Fruit fly (Drosophila melanogaster) whole organism, embryonic: ENCODE data around the gene Trl.

Experiments used
- Asciz ChIP-seq: fragments of 200-800 bp; sonication (Bioruptor generic); optimal IDR thresholded peaks from 2 replicates; lab custom pipeline; 2017; ENCODE audit warnings: missing biosample characterization, mild to moderate bottlenecking, missing genetic modification characterization, missing genetic modification reagents
- Atf3 ChIP-seq: fragments of 200-800 bp; sonication (Bioruptor generic); optimal IDR thresholded peaks from 3 replicates; lab custom pipeline; 2016; ENCODE audit warnings: missing biosample characterization, missing genetic modification characterization
- Awh ChIP-seq: fragments of 200-800 bp; sonication (Bioruptor generic); IDR thresholded peaks from 2 replicates; pipeline ENCODE4, ENCODE4 v1.3.6; 2022; ENCODE audit warnings: missing biosample characterization, missing genetic modification characterization
- CG10274 ChIP-seq: fragments of 200-800 bp; sonication (Bioruptor generic); optimal IDR thresholded peaks from 3 replicates; lab custom pipeline; 2017; ENCODE audit warnings: missing biosample characterization, mild to moderate bottlenecking, missing genetic modification characterization
- CG10462 ChIP-seq: fragments of 200-800 bp; sonication (Bioruptor generic); optimal IDR thresholded peaks from 2 replicates; lab custom pipeline; 2016; ENCODE audit warnings: missing biosample characterization, missing genetic modification characterization
- CG12236 ChIP-seq: fragments of 200-800 bp; sonication (Bioruptor generic); optimal IDR thresholded peaks from 2 replicates; lab custom pipeline; 2016; ENCODE audit warnings: missing biosample characterization, missing genetic modification characterization
- CG12744 ChIP-seq: fragments of 200-800 bp; sonication (Bioruptor generic); optimal IDR thresholded peaks from 2 replicates; lab custom pipeline; 2016; ENCODE audit warnings: missing biosample characterization, missing genetic modification characterization
- CG15011 ChIP-seq: fragments of 200-800 bp; sonication (Bioruptor generic); optimal IDR thresholded peaks from 3 replicates; lab custom pipeline; 2018; ENCODE audit warnings: missing biosample characterization, mild to moderate bottlenecking, missing genetic modification characterization
- CG15073 ChIP-seq: fragments of 200-800 bp; sonication (Bioruptor generic); optimal IDR thresholded peaks from 2 replicates; lab custom pipeline; 2016; ENCODE audit warnings: missing biosample characterization, missing genetic modification characterization
- CG1603 ChIP-seq: fragments of 200-800 bp; sonication (Bioruptor generic); optimal IDR thresholded peaks from 2 replicates; lab custom pipeline; 2019; ENCODE audit warnings: missing biosample characterization, mild to moderate bottlenecking, missing genetic modification characterization, moderate library complexity
- CG17359 ChIP-seq: fragments of 200-800 bp; sonication (Bioruptor generic); optimal IDR thresholded peaks from 3 replicates; lab custom pipeline; 2018; ENCODE audit warnings: missing biosample characterization, mild to moderate bottlenecking, missing genetic modification characterization, moderate library complexity
- CG17912 ChIP-seq: fragments of 200-800 bp; sonication (Bioruptor generic); optimal IDR thresholded peaks from 2 replicates; lab custom pipeline; 2018; ENCODE audit warnings: missing biosample characterization, mild to moderate bottlenecking, missing genetic modification characterization
- CG30020 ChIP-seq: fragments of 200-800 bp; optimal IDR thresholded peaks from 2 replicates; lab custom pipeline; 2019; ENCODE audit warnings: missing biosample characterization, mild to moderate bottlenecking, missing genetic modification characterization, moderate library complexity
- CG3281 ChIP-seq: fragments of 200-800 bp; sonication (Bioruptor generic); optimal IDR thresholded peaks from 3 replicates; lab custom pipeline; 2017; ENCODE audit warnings: missing biosample characterization, mild to moderate bottlenecking, missing genetic modification characterization
- CG42726 ChIP-seq: fragments of 200-800 bp; sonication (Bioruptor generic); IDR thresholded peaks from 2 replicates; pipeline ENCODE4 v1.3.6; 2022; ENCODE audit warnings: missing biosample characterization, missing genetic modification characterization; ENCODE audit not compliant: partially characterized antibody
- CG4404 ChIP-seq: fragments of 200-800 bp; sonication (Bioruptor generic); IDR thresholded peaks from 2 replicates; pipeline ENCODE4 v1.3.6; 2022; ENCODE audit warnings: missing biosample characterization, missing genetic modification characterization
- CG4854 ChIP-seq: fragments of 200-800 bp; sonication (Bioruptor generic); optimal IDR thresholded peaks from 2 replicates; lab custom pipeline; 2016; ENCODE audit warnings: missing biosample characterization, missing genetic modification characterization, inconsistent platforms
- Dbx ChIP-seq: fragments of 200-800 bp; sonication (Bioruptor generic); IDR thresholded peaks from 3 replicates; pipeline ENCODE4 v1.3.6; 2022; ENCODE audit warnings: missing biosample characterization, missing genetic modification characterization
- Dek ChIP-seq: fragments of 200-800 bp; sonication (Bioruptor generic); optimal IDR thresholded peaks from 3 replicates; lab custom pipeline; 2019; ENCODE audit warnings: missing biosample characterization, mild to moderate bottlenecking, missing genetic modification characterization, moderate library complexity
- Doc2 ChIP-seq: fragments of 200-800 bp; sonication (Bioruptor generic); IDR thresholded peaks from 2 replicates; pipeline ENCODE4 v1.3.6; 2022; ENCODE audit warnings: missing biosample characterization, missing genetic modification characterization
- Ets97D ChIP-seq: fragments of 200-800 bp; sonication (Bioruptor generic); optimal IDR thresholded peaks from 3 replicates; lab custom pipeline; 2016; ENCODE audit warnings: missing biosample characterization, missing genetic modification characterization
- Fer2 ChIP-seq: fragments of 200-800 bp; sonication (Bioruptor generic); optimal IDR thresholded peaks from 2 replicates; lab custom pipeline; 2018; ENCODE audit warnings: missing biosample characterization, mild to moderate bottlenecking, missing genetic modification characterization, moderate library complexity
- Gug ChIP-seq: fragments of 200-800 bp; sonication (Bioruptor generic); IDR thresholded peaks from 4 replicates; pipeline ENCODE4 v1.3.6; 2022; ENCODE audit warnings: missing biosample characterization, missing genetic modification characterization
- Hmx ChIP-seq: fragments of 200-800 bp; sonication (Bioruptor generic); optimal IDR thresholded peaks from 2 replicates; lab custom pipeline; 2016; ENCODE audit warnings: missing biosample characterization, missing genetic modification characterization
- Lpt ChIP-seq: fragments of >200 bp; optimal IDR thresholded peaks from 2 replicates; lab custom pipeline; 2018; ENCODE audit warnings: missing biosample characterization, missing genetic modification characterization
- MBD-R2 ChIP-seq: fragments of 200-800 bp; sonication (Bioruptor generic); IDR thresholded peaks from 2 replicates; pipeline ENCODE4 v1.3.6; 2022; ENCODE audit warnings: missing biosample characterization, missing genetic modification characterization
- MTF-1 ChIP-seq: fragments of 200-800 bp; sonication (Bioruptor generic); optimal IDR thresholded peaks from 2 replicates; lab custom pipeline; 2018; ENCODE audit warnings: missing biosample characterization, mild to moderate bottlenecking, missing genetic modification characterization, borderline replicate concordance
- Max ChIP-seq: fragments of 200-800 bp; sonication (Bioruptor generic); optimal IDR thresholded peaks from 2 replicates; lab custom pipeline; 2016; ENCODE audit warnings: missing biosample characterization, mild to moderate bottlenecking, missing genetic modification characterization
- Nf-YC ChIP-seq: fragments of 200-800 bp; optimal IDR thresholded peaks from 3 replicates; lab custom pipeline; 2019; ENCODE audit warnings: missing biosample characterization, mild to moderate bottlenecking, missing genetic modification characterization, moderate library complexity
- Taf1 ChIP-seq: fragments of 200-800 bp; sonication (Bioruptor generic); IDR thresholded peaks from 2 replicates; pipeline ENCODE4 v1.3.6; 2022; ENCODE audit warnings: missing biosample characterization, missing genetic modification characterization
- bab2 ChIP-seq: fragments of 200-800 bp; sonication (Bioruptor generic); optimal IDR thresholded peaks from 2 replicates; lab custom pipeline; 2016; ENCODE audit warnings: missing biosample characterization, missing genetic modification characterization
- dan ChIP-seq: fragments of 200-800 bp; sonication (Bioruptor generic); IDR thresholded peaks from 2 replicates; pipeline ENCODE4 v1.3.6; 2022; ENCODE audit warnings: missing biosample characterization, missing genetic modification characterization
- dimm ChIP-seq: fragments of 200-800 bp; sonication (Bioruptor generic); IDR thresholded peaks from 2 replicates; pipeline ENCODE4 v1.3.6; 2022; ENCODE audit warnings: missing biosample characterization, missing genetic modification characterization
- dysf ChIP-seq: fragments of 200-800 bp; sonication (Bioruptor generic); IDR thresholded peaks from 3 replicates; pipeline ENCODE4 v1.3.6; 2022; ENCODE audit warnings: missing biosample characterization, missing genetic modification characterization
- esg ChIP-seq: fragments of 200-800 bp; sonication (Bioruptor generic); conservative IDR thresholded peaks from 2 replicates; pipeline ENCODE4 v1.3.6; 2022; ENCODE audit warnings: missing biosample characterization, missing genetic modification characterization
- exex ChIP-seq: fragments of 200-800 bp; sonication (Bioruptor generic); optimal IDR thresholded peaks from 4 replicates; lab custom pipeline; 2018; ENCODE audit warnings: missing biosample characterization, mild to moderate bottlenecking, missing genetic modification characterization, moderate library complexity
- gcm ChIP-seq: fragments of 200-800 bp; sonication (Bioruptor generic); optimal IDR thresholded peaks from 2 replicates; lab custom pipeline; 2019; ENCODE audit warnings: missing biosample characterization, mild to moderate bottlenecking, missing genetic modification characterization, moderate library complexity
- inv ChIP-seq: fragments of 200-800 bp; sonication (Bioruptor generic); IDR thresholded peaks from 2 replicates; pipeline ENCODE4 v1.3.6; 2022; ENCODE audit warnings: missing biosample characterization, missing genetic modification characterization; ENCODE audit not compliant: partially characterized antibody
- lola ChIP-seq, 3 experiments: fragments of >200 bp in 2 of 3; fragments of 200-800 bp in 1 of 3; sonication (Bioruptor generic) in 1 of 3; optimal IDR thresholded peaks; 2 replicates each; lab custom pipeline; 2017 to 2019; ENCODE audit warnings: missing biosample characterization in 3 of 3, missing genetic modification characterization in 3 of 3, mild to moderate bottlenecking in 1 of 3, moderate library complexity in 1 of 3
- nau ChIP-seq: fragments of 200-800 bp; sonication (Bioruptor generic); optimal IDR thresholded peaks from 3 replicates; lab custom pipeline; 2017; ENCODE audit warnings: missing biosample characterization, mild to moderate bottlenecking, missing genetic modification characterization, missing genetic modification reagents
- oc ChIP-seq: fragments of 200-800 bp; sonication (Bioruptor generic); optimal IDR thresholded peaks from 2 replicates; lab custom pipeline; 2018; ENCODE audit warnings: missing biosample characterization, mild to moderate bottlenecking, missing genetic modification characterization, moderate library complexity
- p53 ChIP-seq: fragments of 200-800 bp; sonication (Bioruptor generic); optimal IDR thresholded peaks from 2 replicates; lab custom pipeline; 2016; ENCODE audit warnings: missing biosample characterization, missing genetic modification characterization
- pan ChIP-seq, 4 experiments: fragments of >200 bp in 3 of 4; fragments of 200-800 bp in 1 of 4; sonication (Bioruptor generic) in 1 of 4; optimal IDR thresholded peaks in 3 of 4; IDR thresholded peaks in 1 of 4; 2 replicates each; pipeline versions ENCODE4 v1.3.6 to Lab custom; 2017 to 2022; ENCODE audit warnings: missing biosample characterization in 2 of 4, missing genetic modification characterization in 2 of 4, mixed read lengths in 1 of 4
- peb ChIP-seq: fragments of 200-800 bp; sonication (Bioruptor generic); IDR thresholded peaks from 2 replicates; pipeline ENCODE4 v1.3.6; 2022; ENCODE audit warnings: missing biosample characterization, missing genetic modification characterization
- salm ChIP-seq: fragments of 200-800 bp; sonication (Bioruptor generic); optimal IDR thresholded peaks from 2 replicates; lab custom pipeline; 2018; ENCODE audit warnings: missing biosample characterization, mild to moderate bottlenecking, missing genetic modification characterization
- sens-2 ChIP-seq: fragments of 200-800 bp; sonication (Bioruptor generic); IDR thresholded peaks from 2 replicates; pipeline ENCODE4 v1.3.6; 2022; ENCODE audit warnings: missing biosample characterization, missing genetic modification characterization
- sim ChIP-seq: fragments of 200-800 bp; sonication (Bioruptor generic); IDR thresholded peaks from 2 replicates; pipeline ENCODE4 v1.3.6; 2022; ENCODE audit warnings: missing biosample characterization, missing genetic modification characterization
- tgo ChIP-seq: fragments of 200-800 bp; sonication (Bioruptor generic); IDR thresholded peaks from 3 replicates; pipeline ENCODE4 v1.3.6; 2022; ENCODE audit warnings: missing biosample characterization, missing genetic modification characterization

Gene Trl

dm6 chr3L:14756724-14757463, 4.0 kb downstream of the Trl start (continued):
- TF ChIP-seq Lpt (GFP tag; lab: Kevin White, UChicago) (no peak), gcm (peak; percentile 51), Hmx (GFP tag; lab: Kevin White, UChicago) (peak; percentile 44), CG42726 (GFP tag; lab: Robert Waterston, UW) (no peak), oc (tag; lab: Kevin White, UChicago) (peak; percentile 82), Nf-YC (tag; lab: Kevin White, UChicago) (peak; percentile 57), inv (GFP tag; lab: Robert Waterston, UW) (no peak; the same call in 1 of the 2 replicates), CG12744 (GFP tag; lab: Kevin White, UChicago) (peak; percentile 87), CG15073 (GFP tag; lab: Kevin White, UChicago) (no peak), Gug (peak; percentile 91), CG12236 (peak; percentile 63), CG15011 (GFP tag; lab: Kevin White, UChicago) (peak; percentile 46), pan (optimal IDR thresholded peaks at IDR 0.05; lab: Kevin White, UChicago) (no peak), pan (GFP tag; optimal IDR thresholded peaks at IDR 0.05 in 1 of 2, IDR thresholded peaks at IDR 0.05 in 1 of 2) (peak in 1 of 2 experiments; percentile 93), exex (tag; lab: Kevin White, UChicago) (peak; percentile 27), salm (tag; lab: Kevin White, UChicago) (peak; percentile 60), p53 (GFP tag; lab: Kevin White, UChicago) (peak; percentile 82), dimm (GFP tag; lab: Robert Waterston, UW) (peak; percentile 81), Dbx (GFP tag; lab: Robert Waterston, UW) (peak; percentile 95), CG17912 (GFP tag; lab: Kevin White, UChicago) (peak; percentile 45), Max (GFP tag; lab: Kevin White, UChicago) (peak; percentile 38), tgo (peak; percentile 89), CG10274 (GFP tag; lab: Kevin White, UChicago) (peak; percentile 80), CG4404 (GFP tag; lab: Robert Waterston, UW) (peak; percentile 84), CG10462 (GFP tag; lab: Kevin White, UChicago) (peak; percentile 78), Doc2 (no peak; the same call in none of the 2 replicates), sens-2 (GFP tag; lab: Robert Waterston, UW) (peak; percentile 86), MTF-1 (GFP tag; lab: Kevin White, UChicago) (peak; percentile 82), CG1603 (tag; lab: Kevin White, UChicago) (peak; percentile 92), CG3281 (GFP tag; lab: Kevin White, UChicago) (peak; percentile 92), sim (peak; percentile 50; the same call in 1 of the 2 replicates), CG4854 (GFP tag; lab: Kevin White, UChicago) (peak; percentile 73), Awh (GFP tag; lab: Robert Waterston, UW) (peak; percentile 85), Atf3 (GFP tag; lab: Kevin White, UChicago) (peak; percentile 83), nau (peak; percentile 76), CG30020 (tag; lab: Kevin White, UChicago) (peak; percentile 26), dysf (GFP tag; lab: Robert Waterston, UW) (peak; percentile 93), Fer2 (tag; lab: Kevin White, UChicago) (peak; percentile 73), CG17359 (tag; lab: Kevin White, UChicago) (peak; percentile 88), MBD-R2 (GFP tag; lab: Robert Waterston, UW) (peak; percentile 76), esg (GFP tag; lab: Robert Waterston, UW) (peak; percentile 87), Asciz (GFP tag; lab: Kevin White, UChicago) (peak; percentile 73), Taf1 (GFP tag; lab: Robert Waterston, UW) (peak; percentile 90), bab2 (peak; percentile 92), Ets97D (GFP tag; lab: Kevin White, UChicago) (peak; percentile 56), peb (GFP tag; lab: Robert Waterston, UW) (peak; percentile 88), dan (GFP tag; lab: Robert Waterston, UW) (no peak), Dek (tag; lab: Kevin White, UChicago) (peak; percentile 86), lola (GFP tag; optimal IDR thresholded peaks at IDR 0.05; lab: Kevin White, UChicago) (peak in 1 of 3 experiments; percentile 63)
